Worm (Caenorhabditis elegans) whole organism, late embryonic: ENCODE measurements around the gene cutl-19.

ENCODE experiments used
- Y22D7AL.16 ChIP-seq: sonication (generic microtip); optimal IDR thresholded peaks from 2 replicates; lab custom pipeline; 2016; ENCODE audit warnings: missing genetic modification characterization, missing compliant biosample characterization
- ama-1 ChIP-seq: fragments of 150-350 bp; optimal IDR thresholded peaks from 2 replicates; lab custom pipeline; 2014
- ceh-9 ChIP-seq: sonication (generic microtip); optimal IDR thresholded peaks from 2 replicates; lab custom pipeline; 2016; ENCODE audit warnings: mild to moderate bottlenecking, missing genetic modification characterization, inconsistent platforms, missing compliant biosample characterization
- ets-4 ChIP-seq: sonication (generic microtip); optimal IDR thresholded peaks from 2 replicates; lab custom pipeline; 2016; ENCODE audit warnings: missing genetic modification characterization, missing compliant biosample characterization
- gmeb-2 ChIP-seq: sonication (generic microtip); optimal IDR thresholded peaks from 2 replicates; lab custom pipeline; 2016; ENCODE audit warnings: missing genetic modification characterization, inconsistent platforms, missing compliant biosample characterization
- nfya-1 ChIP-seq: sonication (generic microtip); optimal IDR thresholded peaks from 2 replicates; lab custom pipeline; 2017; ENCODE audit warnings: missing genetic modification characterization, mild to moderate bottlenecking, missing compliant biosample characterization, antibody characterized with exemption, moderate library complexity
- odd-2 ChIP-seq: sonication (generic microtip); optimal IDR thresholded peaks from 2 replicates; lab custom pipeline; 2017; ENCODE audit warnings: antibody characterized with exemption, mild to moderate bottlenecking, missing genetic modification characterization, missing compliant biosample characterization
- unc-55 ChIP-seq: sonication (generic microtip); optimal IDR thresholded peaks from 2 replicates; lab custom pipeline; 2017; ENCODE audit warnings: missing biosample characterization, missing genetic modification reagents, missing genetic modification characterization

DNA sequence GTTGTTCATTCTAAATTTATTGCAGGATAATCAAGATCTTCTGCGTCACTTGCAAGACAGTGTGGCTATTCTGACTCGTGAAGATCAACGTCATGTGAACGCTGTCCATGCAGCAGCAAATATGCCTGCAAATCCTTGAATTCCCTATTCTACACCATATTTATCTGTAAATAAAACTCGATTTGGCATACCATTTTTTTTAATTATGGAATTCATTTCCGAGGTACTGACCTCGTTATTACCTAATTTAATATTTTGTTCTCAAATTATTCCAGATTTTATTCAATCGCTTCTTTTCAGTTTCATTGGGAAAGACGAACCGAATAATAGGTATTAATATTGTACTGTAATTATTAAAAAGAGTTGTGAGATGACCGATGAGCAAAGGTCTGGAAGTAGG, 43.8 kb downstream of the cutl-19 start, which contains the start of gene cid-1:
- no peak for TF ChIP-seq odd-2 (tag; lab: Kevin White, UChicago)
- TF ChIP-seq nfya-1 (tag; lab: Kevin White, UChicago) = no peak
- no peak for TF ChIP-seq ama-1 (lab: Kevin White, UChicago)
- TF ChIP-seq ceh-9 (tag; lab: Kevin White, UChicago) = no peak
- TF ChIP-seq ets-4 = no peak
- TF ChIP-seq unc-55 (GFP tag; lab: Kevin White, UChicago) = no peak
- no peak for TF ChIP-seq gmeb-2 (tag; lab: Kevin White, UChicago)
- no peak for TF ChIP-seq Y22D7AL.16 (tag; lab: Kevin White, UChicago)
